Fruit fly (Drosophila melanogaster): ENCODE measurements around the gene mab-21.

The mab-21 gene

DNA sequence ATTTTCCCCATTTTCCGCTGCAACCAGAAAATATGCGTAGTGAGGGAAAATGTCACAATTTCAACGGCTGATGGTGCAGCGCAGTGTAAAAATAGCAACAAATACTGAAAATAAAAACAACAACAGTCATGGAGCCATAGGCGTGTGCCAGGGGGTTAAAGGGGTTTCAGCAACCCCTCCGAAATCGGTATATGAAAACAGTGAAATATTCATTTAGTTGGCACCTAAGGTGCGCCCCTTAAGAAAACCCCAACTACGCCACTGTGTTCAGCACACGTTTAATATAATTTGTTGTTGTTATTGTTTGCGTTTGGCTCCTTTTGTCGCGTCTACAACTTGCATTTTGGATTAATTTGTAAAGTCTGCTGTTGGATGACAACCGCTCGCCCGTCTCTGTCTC is 41.0 kb downstream of the mab-21 start (continued):
- TF ChIP-seq MESR4 (GFP tag; optimal IDR thresholded peaks at IDR 0.05), result no peak
- no peak for TF ChIP-seq CG32767 (GFP tag; IDR thresholded peaks at IDR 0.05)
- TF ChIP-seq ash1 (GFP tag; optimal IDR thresholded peaks at IDR 0.05), result no peak
- TF ChIP-seq Xrp1 (GFP tag; IDR thresholded peaks at IDR 0.05), result peak; percentile 61
- TF ChIP-seq CG15479 (GFP tag; optimal IDR thresholded peaks at IDR 0.05), result no peak
- TF ChIP-seq Six4 (GFP tag; optimal IDR thresholded peaks at IDR 0.05), result no peak
- TF ChIP-seq MTF-1 (GFP tag; optimal IDR thresholded peaks at IDR 0.05; ENCODE audit: borderline replicate concordance), result no peak
- no peak for TF ChIP-seq Hey (tag; optimal IDR thresholded peaks at IDR 0.05)
- no peak for TF ChIP-seq CG11093 (GFP tag; IDR thresholded peaks at IDR 0.05)
- TF ChIP-seq dati (GFP tag; IDR thresholded peaks at IDR 0.05), result 0 out of 2 replicates have a peak, but pooled peaks have one; percentile 24
- TF ChIP-seq fu2 (GFP tag; optimal IDR thresholded peaks at IDR 0.05), result no peak
- peak; percentile 77 for TF ChIP-seq ken (GFP tag; IDR thresholded peaks at IDR 0.05)
- no peak for TF ChIP-seq CG6765 (GFP tag; optimal IDR thresholded peaks at IDR 0.05)
- peak; percentile 41 for TF ChIP-seq ATbp (GFP tag; optimal IDR thresholded peaks at IDR 0.05)
- no peak for TF ChIP-seq CG13775 (GFP tag; optimal IDR thresholded peaks at IDR 0.05)
- TF ChIP-seq run (tag; optimal IDR thresholded peaks at IDR 0.05), result no peak
- peak; percentile 24 for TF ChIP-seq tin (GFP tag; optimal IDR thresholded peaks at IDR 0.05)
- no peak for TF ChIP-seq Lpt (GFP tag; optimal IDR thresholded peaks at IDR 0.05)
- TF ChIP-seq pnt (GFP tag; optimal IDR thresholded peaks at IDR 0.05), result no peak
- TF ChIP-seq Myb (GFP tag; optimal IDR thresholded peaks at IDR 0.05), result no peak
- no peak for TF ChIP-seq CG17612 (GFP tag; IDR thresholded peaks at IDR 0.05)
- TF ChIP-seq pum (GFP tag; optimal IDR thresholded peaks at IDR 0.05), result peak; percentile 27
- 0 out of 3 replicates have a peak, but pooled peaks have one; percentile 49 for TF ChIP-seq otp (GFP tag; IDR thresholded peaks at IDR 0.05)
- peak; percentile 55 for TF ChIP-seq Xbp1 (GFP tag; optimal IDR thresholded peaks at IDR 0.05)
- TF ChIP-seq CG1603 (tag; optimal IDR thresholded peaks at IDR 0.05), result peak; percentile 67
- 0 out of 2 replicates have a peak, but pooled peaks have one; percentile 21 for TF ChIP-seq crol (GFP tag; IDR thresholded peaks at IDR 0.05)
- no peak for TF ChIP-seq pzg (GFP tag; optimal IDR thresholded peaks at IDR 0.05)
- TF ChIP-seq CG7271 (tag; optimal IDR thresholded peaks at IDR 0.05), result no peak
- TF ChIP-seq CG4282 (GFP tag; optimal IDR thresholded peaks at IDR 0.05), result no peak
- no peak for TF ChIP-seq CG11085 (GFP tag; IDR thresholded peaks at IDR 0.05)
- TF ChIP-seq Aef1 (GFP tag; IDR thresholded peaks at IDR 0.05), result peak; percentile 42; the same call in 1 of the 3 replicates
- no peak for TF ChIP-seq CG10543 (GFP tag; optimal IDR thresholded peaks at IDR 0.05)
- TF ChIP-seq sim (GFP tag; IDR thresholded peaks at IDR 0.05), result 0 out of 2 replicates have a peak, but pooled peaks have one; percentile 24
- no peak for TF ChIP-seq Usf (GFP tag; optimal IDR thresholded peaks at IDR 0.05)
- peak; percentile 41; the same call in 1 of the 2 replicates for TF ChIP-seq CG6689 (GFP tag; IDR thresholded peaks at IDR 0.05)
- TF ChIP-seq chn (GFP tag; optimal IDR thresholded peaks at IDR 0.05), result peak; percentile 52
- no peak for TF ChIP-seq trh (GFP tag; optimal IDR thresholded peaks at IDR 0.05)
- no peak for TF ChIP-seq tap (tag; optimal IDR thresholded peaks at IDR 0.05)
- TF ChIP-seq CG18599 (GFP tag; optimal IDR thresholded peaks at IDR 0.05), result no peak
- TF ChIP-seq Hand (GFP tag; optimal IDR thresholded peaks at IDR 0.05), result no peak
- no peak for TF ChIP-seq usp (GFP tag; optimal IDR thresholded peaks at IDR 0.05)
- no peak for TF ChIP-seq Nf-YC (tag; optimal IDR thresholded peaks at IDR 0.05)
- TF ChIP-seq Atf3 (GFP tag; optimal IDR thresholded peaks at IDR 0.05), result peak; percentile 7
- TF ChIP-seq Sry-δ (GFP tag; optimal IDR thresholded peaks at IDR 0.05), result no peak
- TF ChIP-seq dpn (GFP tag; optimal IDR thresholded peaks at IDR 0.05), result peak; percentile 15 to 41
- TF ChIP-seq CG8388 (GFP tag; optimal IDR thresholded peaks at IDR 0.05), result peak; percentile 25
- TF ChIP-seq onecut (GFP tag; IDR thresholded peaks at IDR 0.05), result peak; percentile 20
- TF ChIP-seq nerfin-2 (GFP tag; IDR thresholded peaks at IDR 0.05; ENCODE audit: partially characterized antibody), result no peak
- peak; percentile 60 for TF ChIP-seq CG17328 (GFP tag; IDR thresholded peaks at IDR 0.05)
- TF ChIP-seq Drgx (GFP tag; IDR thresholded peaks at IDR 0.05), result peak; percentile 87
- 0 out of 2 replicates have a peak, but pooled peaks have one; percentile 43 for TF ChIP-seq ap (GFP tag; IDR thresholded peaks at IDR 0.05)
